Fruit fly (Drosophila melanogaster) whole organism, wandering third instar larva: ENCODE data around the gene Cdc5.

Experiments used
- Abd-B ChIP-seq: fragments of >200 bp; optimal IDR thresholded peaks from 2 replicates; lab custom pipeline; 2017; ENCODE audit warnings: missing biosample characterization, missing genetic modification characterization
- Dfd ChIP-seq: fragments of >200 bp; optimal IDR thresholded peaks from 2 replicates; lab custom pipeline; 2017; ENCODE audit warnings: missing biosample characterization, missing genetic modification characterization
- GATAd ChIP-seq: sonication (Bioruptor generic); optimal IDR thresholded peaks from 2 replicates; lab custom pipeline; 2016; ENCODE audit warnings: missing biosample characterization, missing genetic modification characterization
- Hnf4 ChIP-seq: fragments of 200-800 bp; sonication (Bioruptor generic); optimal IDR thresholded peaks from 2 replicates; lab custom pipeline; 2016; ENCODE audit warnings: missing biosample characterization, mild to moderate bottlenecking, missing genetic modification characterization
- br ChIP-seq: fragments of 200-800 bp; sonication (Bioruptor generic); optimal IDR thresholded peaks from 2 replicates; lab custom pipeline; 2016; ENCODE audit warnings: missing biosample characterization, missing genetic modification characterization
- brk ChIP-seq: fragments of 200-800 bp; sonication (Bioruptor generic); optimal IDR thresholded peaks from 2 replicates; lab custom pipeline; 2016; ENCODE audit warnings: missing biosample characterization, mild to moderate bottlenecking, missing genetic modification characterization
- dmrt93B ChIP-seq: fragments of 200-800 bp; sonication (Bioruptor generic); optimal IDR thresholded peaks from 2 replicates; lab custom pipeline; 2018; ENCODE audit warnings: missing biosample characterization, mild to moderate bottlenecking, missing genetic modification characterization
- foxo ChIP-seq, 2 experiments: fragments of 200-800 bp; sonication (Bioruptor generic); optimal IDR thresholded peaks; 2 replicates in 1 of 2; 3 replicates in 1 of 2; lab custom pipeline; 2016 to 2017; ENCODE audit warnings: missing biosample characterization in 2 of 2, missing genetic modification characterization in 2 of 2
- jim ChIP-seq: fragments of 175-275, 200-325 bp; sonication (Bioruptor generic); optimal IDR thresholded peaks from 2 replicates; lab custom pipeline; 2016; ENCODE audit warnings: missing biosample characterization, mild to moderate bottlenecking, missing genetic modification characterization
- lola ChIP-seq: fragments of >200 bp; optimal IDR thresholded peaks from 2 replicates; lab custom pipeline; 2017; ENCODE audit warnings: missing biosample characterization, missing genetic modification characterization
- psq ChIP-seq: fragments of 200-800 bp; sonication (Bioruptor generic); optimal IDR thresholded peaks from 3 replicates; lab custom pipeline; 2017; ENCODE audit warnings: missing biosample characterization, mild to moderate bottlenecking, missing genetic modification characterization, moderate library complexity
- tai ChIP-seq: sonication (Bioruptor generic); optimal IDR thresholded peaks from 2 replicates; lab custom pipeline; 2016; ENCODE audit warnings: missing biosample characterization, missing genetic modification characterization
- usp ChIP-seq: fragments of >200 bp; optimal IDR thresholded peaks from 2 replicates; lab custom pipeline; 2017; ENCODE audit warnings: missing biosample characterization, missing genetic modification characterization

DNA sequence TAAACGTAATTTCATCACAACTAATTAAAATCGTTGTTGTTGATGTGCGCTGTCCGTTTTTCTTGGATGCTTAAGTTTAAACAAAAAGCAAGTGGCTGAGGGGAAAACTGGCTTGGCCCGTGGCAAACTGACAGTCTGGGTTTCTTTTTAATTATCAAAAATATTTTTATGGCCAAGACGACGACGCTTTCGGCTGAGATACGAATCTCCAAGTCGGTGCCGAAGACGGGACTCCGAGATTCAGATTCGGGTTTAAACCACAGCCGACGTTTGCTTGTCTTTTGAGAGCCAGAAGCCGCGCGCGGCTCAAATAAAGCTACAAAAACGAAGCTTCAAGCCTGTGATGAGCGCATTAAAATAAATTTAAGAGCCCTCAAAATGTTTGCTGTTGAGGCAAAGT, 14.5 kb upstream of the Cdc5 start:
- TF ChIP-seq usp (GFP tag; lab: Kevin White, UChicago) (no peak), dmrt93B (no peak), jim (GFP tag; lab: Kevin White, UChicago) (no peak), tai (GFP tag; lab: Kevin White, UChicago) (no peak), foxo (GFP tag; optimal IDR thresholded peaks at IDR 0.05; lab: Kevin White, UChicago) (no peak), Abd-B (GFP tag; lab: Kevin White, UChicago) (no peak), Hnf4 (no peak), GATAd (no peak), br (GFP tag; lab: Kevin White, UChicago) (no peak), psq (GFP tag; lab: Kevin White, UChicago) (no peak), lola (GFP tag; lab: Kevin White, UChicago) (no peak), brk (GFP tag; lab: Kevin White, UChicago) (no peak), Dfd (GFP tag; lab: Kevin White, UChicago) (no peak)
